Worm (Caenorhabditis elegans) whole organism, early embryonic: ENCODE results near the gene clec-48.

Experiments used
- B0310.2 ChIP-seq: sonication (generic microtip); optimal IDR thresholded peaks from 2 replicates; lab custom pipeline; 2016; ENCODE audit warnings: mild to moderate bottlenecking, missing genetic modification characterization, missing compliant biosample characterization
- F13C5.2 ChIP-seq: sonication (generic microtip); optimal IDR thresholded peaks from 2 replicates; lab custom pipeline; 2017; ENCODE audit warnings: mild to moderate bottlenecking, missing genetic modification characterization, inconsistent platforms, missing compliant biosample characterization
- aly-1 ChIP-seq: sonication (generic microtip); optimal IDR thresholded peaks from 2 replicates; lab custom pipeline; 2016; ENCODE audit warnings: missing genetic modification characterization, missing compliant biosample characterization
- ama-1 ChIP-seq: fragments of 150-350 bp; optimal IDR thresholded peaks from 2 replicates; lab custom pipeline; 2014
- ceh-13 ChIP-seq: fragments of 200-800 bp; sonication (Bioruptor generic); optimal IDR thresholded peaks from 2 replicates; lab custom pipeline; 2018; ENCODE audit warnings: mild to moderate bottlenecking, missing genetic modification characterization, missing compliant biosample characterization
- ceh-36 ChIP-seq: sonication (generic microtip); optimal IDR thresholded peaks from 2 replicates; lab custom pipeline; 2016; ENCODE audit warnings: missing genetic modification characterization, inconsistent platforms, missing compliant biosample characterization
- ets-7 ChIP-seq: sonication (generic microtip); optimal IDR thresholded peaks from 2 replicates; lab custom pipeline; 2016; ENCODE audit warnings: missing genotype, missing genetic modification characterization, missing compliant biosample characterization
- flt-1 ChIP-seq: fragments of 200-800 bp; sonication (Bioruptor generic); IDR thresholded peaks from 2 replicates; pipeline ENCODE4 v1.3.6; 2022; ENCODE audit warnings: missing genetic modification characterization, missing compliant biosample characterization
- hmbx-1 ChIP-seq: sonication (generic microtip); optimal IDR thresholded peaks from 2 replicates; lab custom pipeline; 2016; ENCODE audit warnings: mild to moderate bottlenecking, missing genetic modification characterization, missing compliant biosample characterization
- hmg-4 ChIP-seq: fragments of 200-800 bp; sonication (Bioruptor generic); optimal IDR thresholded peaks from 2 replicates; lab custom pipeline; 2018; ENCODE audit warnings: mild to moderate bottlenecking, missing genetic modification characterization, missing compliant biosample characterization
- hnd-1 ChIP-seq: sonication (generic microtip); optimal IDR thresholded peaks from 2 replicates; lab custom pipeline; 2016; ENCODE audit warnings: missing genetic modification characterization, missing compliant biosample characterization
- pes-1 ChIP-seq: fragments of 200-800 bp; sonication (Bioruptor generic); IDR thresholded peaks from 2 replicates; pipeline ENCODE4 v1.3.6; 2022; ENCODE audit warnings: missing genetic modification reagents, missing genetic modification characterization, missing compliant biosample characterization
- scrt-1 ChIP-seq: fragments of 200-800 bp; sonication (Bioruptor generic); IDR thresholded peaks from 2 replicates; pipeline ENCODE4 v1.3.6; 2022; ENCODE audit warnings: missing genetic modification characterization, missing compliant biosample characterization
- sea-1 ChIP-seq: fragments of 200-800 bp; sonication (Bioruptor generic); conservative IDR thresholded peaks from 2 replicates; pipeline ENCODE4 v1.3.6; 2022; ENCODE audit warnings: missing genetic modification characterization, missing compliant biosample characterization
- tbx-11 ChIP-seq: fragments of 200-800 bp; sonication (Bioruptor generic); IDR thresholded peaks from 2 replicates; pipeline ENCODE4 v1.3.6; 2022; ENCODE audit warnings: missing genetic modification characterization, missing compliant biosample characterization
- tbx-37 ChIP-seq: fragments of 200-800 bp; sonication (Bioruptor generic); conservative IDR thresholded peaks from 2 replicates; pipeline ENCODE4 v1.3.6; 2022; ENCODE audit warnings: missing genetic modification reagents, missing genetic modification characterization, missing compliant biosample characterization
- tra-4 ChIP-seq: sonication (generic microtip); optimal IDR thresholded peaks from 2 replicates; lab custom pipeline; 2017; ENCODE audit warnings: missing genetic modification characterization, missing compliant biosample characterization

Gene clec-48

ce11 chrV:18171568-18171967, 13.7 kb downstream of the clec-48 start, which contains the start of gene C14A6.8:
Gene C14A6.8, minus strand, starts transcription at chrV:18171668.
- TF ChIP-seq scrt-1 (no peak), pes-1 (GFP tag; lab: Robert Waterston, UW) (no peak), tbx-11 (GFP tag; lab: Robert Waterston, UW) (no peak), tbx-37 (GFP tag; lab: Robert Waterston, UW) (no peak), ceh-36 (tag; lab: Kevin White, UChicago) (no peak), flt-1 (GFP tag; lab: Robert Waterston, UW) (no peak), B0310.2 (tag; lab: Kevin White, UChicago) (no peak), hnd-1 (tag; lab: Kevin White, UChicago) (no peak), hmbx-1 (tag; lab: Kevin White, UChicago) (no peak), sea-1 (GFP tag; lab: Robert Waterston, UW) (no peak), tra-4 (tag; lab: Kevin White, UChicago) (no peak), F13C5.2 (tag; lab: Kevin White, UChicago) (no peak), aly-1 (tag; lab: Kevin White, UChicago) (no peak), ama-1 (lab: Kevin White, UChicago) (no peak), ceh-13 (GFP tag; lab: Kevin White, UChicago) (no peak), hmg-4 (no peak)

ce11 chrV:18178659-18179058, 20.8 kb downstream of the clec-48 start, which contains the start of gene C31G12.4:
Gene C31G12.4, minus strand, starts transcription at chrV:18178759.
- no peak for TF ChIP-seq B0310.2 (tag; lab: Kevin White, UChicago)
- TF ChIP-seq aly-1 (tag; lab: Kevin White, UChicago), result no peak
- no peak for TF ChIP-seq ama-1 (lab: Kevin White, UChicago)
- no peak for TF ChIP-seq F13C5.2 (tag; lab: Kevin White, UChicago)
- no peak for TF ChIP-seq ets-7
- TF ChIP-seq hnd-1 (tag; lab: Kevin White, UChicago), result no peak
- TF ChIP-seq tbx-37 (GFP tag; lab: Robert Waterston, UW), result no peak
- no peak for TF ChIP-seq ceh-13 (GFP tag; lab: Kevin White, UChicago)
- TF ChIP-seq tbx-11 (GFP tag; lab: Robert Waterston, UW), result no peak
- no peak for TF ChIP-seq sea-1 (GFP tag; lab: Robert Waterston, UW)

DNA sequence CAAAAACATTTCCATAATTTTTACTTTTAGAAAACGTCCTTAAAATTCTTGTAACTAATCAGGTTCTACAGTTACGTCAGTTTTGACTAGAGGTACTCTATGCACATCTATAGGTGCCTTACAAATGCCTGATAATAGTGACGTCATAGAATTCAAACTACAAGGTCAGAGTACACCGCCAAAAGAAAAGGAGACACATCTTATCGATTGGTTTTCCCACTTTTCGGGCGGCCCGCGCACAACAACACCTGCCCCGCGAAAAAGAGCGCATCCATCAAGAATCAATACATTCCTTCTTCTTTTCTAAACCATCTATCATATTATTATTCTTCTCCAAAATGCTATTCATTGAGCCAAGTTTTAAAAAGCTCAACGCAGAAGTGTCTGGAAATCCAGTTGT, 21.8 kb downstream of the clec-48 start, which contains the start of gene C31G12.1:
C31G12.1 (plus strand) TSS at position 301 of the 400 bp plus-strand sequence.
- TF ChIP-seq hmg-4 (no peak), sea-1 (GFP tag; lab: Robert Waterston, UW) (no peak), aly-1 (tag; lab: Kevin White, UChicago) (no peak), hnd-1 (tag; lab: Kevin White, UChicago) (no peak), flt-1 (GFP tag; lab: Robert Waterston, UW) (no peak), tbx-37 (GFP tag; lab: Robert Waterston, UW) (no peak), pes-1 (GFP tag; lab: Robert Waterston, UW) (no peak), ets-7 (no peak), ceh-36 (tag; lab: Kevin White, UChicago) (no peak), tra-4 (tag; lab: Kevin White, UChicago) (no peak), ceh-13 (GFP tag; lab: Kevin White, UChicago) (no peak)

DNA sequence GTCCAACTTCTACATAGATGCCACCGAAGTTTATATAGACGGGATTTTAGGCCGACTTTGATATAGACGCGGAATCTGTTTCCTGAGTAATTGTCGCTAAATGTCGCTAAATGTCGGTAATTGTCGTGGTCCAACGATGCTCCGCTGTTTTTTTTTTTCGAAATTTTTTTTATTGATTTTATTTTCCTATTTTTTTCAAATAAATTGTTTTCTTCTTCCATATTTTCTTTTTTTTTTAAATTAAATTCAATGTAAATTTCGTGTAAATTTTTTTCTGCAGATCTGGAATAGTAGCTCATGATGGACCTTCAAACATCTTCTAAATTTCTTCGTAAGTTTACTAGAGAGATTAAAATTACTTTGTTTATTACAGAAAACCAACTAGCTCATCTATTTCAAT, 27.1 kb downstream of the clec-48 start, which contains the start of gene C31G12.3:
C31G12.3 (plus strand) TSS at position 301 of the 400 bp plus-strand sequence.
- TF ChIP-seq sea-1 (GFP tag; lab: Robert Waterston, UW) (no peak), flt-1 (GFP tag; lab: Robert Waterston, UW) (no peak), aly-1 (tag; lab: Kevin White, UChicago) (no peak), tbx-37 (GFP tag; lab: Robert Waterston, UW) (no peak), hmg-4 (no peak), scrt-1 (no peak), ceh-36 (tag; lab: Kevin White, UChicago) (no peak), F13C5.2 (tag; lab: Kevin White, UChicago) (no peak), tbx-11 (GFP tag; lab: Robert Waterston, UW) (no peak)

- TF ChIP-seq sea-1 (GFP tag; lab: Robert Waterston, UW) (no peak), ama-1 (lab: Kevin White, UChicago) (no peak), scrt-1 (no peak), tbx-37 (GFP tag; lab: Robert Waterston, UW) (no peak), hnd-1 (tag; lab: Kevin White, UChicago) (no peak), B0310.2 (tag; lab: Kevin White, UChicago) (no peak)
Measured at ce11 chrV:18188328-18188727, 30.5 kb downstream of the clec-48 start, which contains the start of gene clec-245. Gene clec-245, minus strand, starts transcription at chrV:18188428.

ce11 chrV:18189181-18189580, 31.4 kb downstream of the clec-48 start, which contains the start of gene clec-246:
Gene clec-246, plus strand, starts transcription at chrV:18189481.
- TF ChIP-seq tbx-11 (GFP tag; lab: Robert Waterston, UW) (no peak), sea-1 (GFP tag; lab: Robert Waterston, UW) (no peak), tra-4 (tag; lab: Kevin White, UChicago) (no peak), flt-1 (GFP tag; lab: Robert Waterston, UW) (no peak)

DNA sequence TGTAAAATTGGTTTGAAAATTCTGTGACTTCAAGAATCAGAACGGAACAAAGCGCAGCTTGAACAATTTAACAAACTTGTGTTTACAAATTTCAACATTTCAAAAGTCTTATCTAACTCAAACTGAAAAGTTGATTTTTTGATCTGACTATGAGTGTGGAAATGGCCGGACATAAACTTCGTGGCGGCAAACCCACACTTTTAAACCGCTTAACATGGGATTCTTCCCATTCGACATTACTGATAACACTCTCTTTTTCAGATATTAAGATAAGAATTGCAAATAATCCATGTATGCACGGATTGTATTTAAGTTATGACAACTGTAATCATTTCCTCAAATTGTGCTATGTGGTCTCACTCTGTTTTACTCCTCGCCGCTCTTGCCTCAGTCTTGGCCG, 33.3 kb downstream of the clec-48 start, which contains the start of gene clec-42:
clec-42 (plus strand) TSS at position 285 of the 400 bp plus-strand sequence.
- TF ChIP-seq tra-4 (tag; lab: Kevin White, UChicago), result no peak
- TF ChIP-seq aly-1 (tag; lab: Kevin White, UChicago), result no peak
- no peak for TF ChIP-seq pes-1 (GFP tag; lab: Robert Waterston, UW)
- TF ChIP-seq ets-7, result no peak
- TF ChIP-seq B0310.2 (tag; lab: Kevin White, UChicago), result no peak

DNA sequence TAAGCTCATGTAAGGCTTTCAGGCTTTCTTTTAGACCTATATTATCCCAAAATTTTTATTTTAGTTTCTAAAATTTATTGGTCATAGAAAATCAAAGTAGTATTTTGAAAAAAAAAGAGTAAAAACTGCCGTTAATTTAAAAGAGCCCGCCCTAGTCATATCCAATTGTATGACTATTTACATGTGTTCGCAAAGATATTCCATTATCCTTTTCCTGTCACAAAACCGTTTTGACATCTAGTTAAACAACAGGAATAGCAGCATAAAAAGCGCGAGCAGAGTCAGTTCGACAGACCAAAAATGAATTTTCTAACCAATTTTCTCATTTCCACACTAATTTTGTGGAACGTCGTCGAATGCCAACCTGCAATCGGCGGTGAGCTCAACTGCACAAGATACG, 37.2 kb downstream of the clec-48 start, which contains the start of gene F16H6.3:
F16H6.3 (plus strand) TSS at position 301 of the 400 bp plus-strand sequence.
- TF ChIP-seq tbx-37 (GFP tag; lab: Robert Waterston, UW), result no peak
- no peak for TF ChIP-seq hnd-1 (tag; lab: Kevin White, UChicago)
- no peak for TF ChIP-seq sea-1 (GFP tag; lab: Robert Waterston, UW)
- no peak for TF ChIP-seq hmbx-1 (tag; lab: Kevin White, UChicago)
- no peak for TF ChIP-seq B0310.2 (tag; lab: Kevin White, UChicago)
- TF ChIP-seq ceh-36 (tag; lab: Kevin White, UChicago), result no peak
- TF ChIP-seq flt-1 (GFP tag; lab: Robert Waterston, UW), result no peak
- TF ChIP-seq ceh-13 (GFP tag; lab: Kevin White, UChicago), result no peak
- no peak for TF ChIP-seq hmg-4
- TF ChIP-seq scrt-1, result no peak
- TF ChIP-seq pes-1 (GFP tag; lab: Robert Waterston, UW), result no peak
- no peak for TF ChIP-seq F13C5.2 (tag; lab: Kevin White, UChicago)
- TF ChIP-seq tbx-11 (GFP tag; lab: Robert Waterston, UW), result no peak
- no peak for TF ChIP-seq ama-1 (lab: Kevin White, UChicago)
- no peak for TF ChIP-seq ets-7
